Fruit fly (Drosophila melanogaster) S2 (cell line): ENCODE data around the gene CG10866.

Experiments
- CG8478 ChIP-seq: fragments of >200 bp; optimal IDR thresholded peaks from 2 replicates; lab custom pipeline; 2018
- CTCF ChIP-seq, 2 experiments: fragments of >200 bp; optimal IDR thresholded peaks; 2 replicates each; lab custom pipeline; 2018

DNA sequence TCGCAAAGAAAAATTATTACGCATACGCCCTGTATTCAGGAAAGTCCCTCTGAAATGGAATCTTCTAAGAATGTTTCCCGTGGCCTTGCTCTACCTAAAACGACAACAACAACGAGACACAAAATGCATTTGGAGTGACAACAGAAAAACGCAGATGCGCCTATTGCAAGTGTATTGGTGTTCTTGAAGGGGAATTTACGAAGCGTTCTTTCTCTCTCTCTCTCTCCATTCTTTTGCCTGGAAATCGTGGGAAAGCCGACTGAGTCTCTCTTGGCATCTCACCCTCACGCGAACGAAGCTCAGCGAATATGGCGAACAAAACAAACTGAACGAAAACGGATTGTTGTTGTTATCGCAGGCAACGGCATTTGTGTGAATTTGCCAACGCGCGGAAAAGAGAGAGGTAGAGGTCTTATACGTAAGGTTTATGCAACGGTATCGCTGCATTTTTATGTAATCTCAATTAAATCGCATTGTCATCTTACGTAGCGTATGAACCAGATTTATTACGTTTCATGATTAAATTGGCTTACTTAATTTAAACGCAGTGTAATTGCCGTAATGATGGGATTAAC, 11.5 kb downstream of the CG10866 start:
- no peak for TF ChIP-seq CTCF (optimal IDR thresholded peaks at IDR 0.05; lab: Kevin White, UChicago)
- TF ChIP-seq CG8478 (lab: Kevin White, UChicago) = no peak
